Worm (Caenorhabditis elegans) whole organism, L1 larva: ENCODE measurements around the gene isy-1.

Source experiments
- C16A3.4 ChIP-seq: fragments of 150-350 bp; optimal IDR thresholded peaks from 2 replicates; lab custom pipeline; 2014; ENCODE audit warnings: missing biosample characterization, missing genetic modification characterization
- C34B4.2 ChIP-seq: sonication (generic microtip); optimal IDR thresholded peaks from 2 replicates; lab custom pipeline; 2017; ENCODE audit warnings: mild to moderate bottlenecking, missing genetic modification characterization, missing compliant biosample characterization
- alr-1 ChIP-seq: fragments of 200-800 bp; sonication (Bioruptor generic); optimal IDR thresholded peaks from 2 replicates; lab custom pipeline; 2018; ENCODE audit warnings: borderline replicate concordance, mild to moderate bottlenecking, missing genetic modification characterization, missing compliant biosample characterization
- aly-2 ChIP-seq: fragments of 150-350 bp; optimal IDR thresholded peaks from 2 replicates; lab custom pipeline; 2014; ENCODE audit warnings: missing biosample characterization, missing genetic modification characterization
- blmp-1 ChIP-seq: fragments of 150-350 bp; optimal IDR thresholded peaks from 2 replicates; lab custom pipeline; 2014; ENCODE audit warnings: missing biosample characterization, missing genetic modification characterization
- ceh-63 ChIP-seq: fragments of 200-800 bp; sonication (Bioruptor generic); optimal IDR thresholded peaks from 2 replicates; lab custom pipeline; 2018; ENCODE audit warnings: mild to moderate bottlenecking, missing genetic modification characterization, missing compliant biosample characterization
- ceh-8 ChIP-seq: fragments of 200-800 bp; sonication (Bioruptor generic); optimal IDR thresholded peaks from 2 replicates; lab custom pipeline; 2018; ENCODE audit warnings: mild to moderate bottlenecking, missing genetic modification characterization, moderate library complexity, missing compliant biosample characterization
- ceh-88 ChIP-seq: fragments of 200-800 bp; sonication (Bioruptor generic); IDR thresholded peaks from 2 replicates; pipeline ENCODE4 v1.3.6; 2022; ENCODE audit warnings: missing genetic modification characterization, missing compliant biosample characterization
- ces-1 ChIP-seq: fragments of 150-350 bp; optimal IDR thresholded peaks from 2 replicates; lab custom pipeline; 2014; ENCODE audit warnings: missing biosample characterization, missing genetic modification reagents, missing genetic modification characterization
- dsc-1 ChIP-seq: sonication (generic microtip); optimal IDR thresholded peaks from 2 replicates; lab custom pipeline; 2016; ENCODE audit warnings: mild to moderate bottlenecking, missing genetic modification characterization, missing compliant biosample characterization
- efl-1 ChIP-seq, 4 experiments: fragments of 150-350 bp; optimal IDR thresholded peaks in 3 of 4; peaks in 1 of 4; 1 replicate in 1 of 4; 2 replicates in 3 of 4; lab custom pipeline; 2014; ENCODE audit warnings: missing biosample characterization in 2 of 4, missing genetic modification characterization in 2 of 4, missing genetic modification reagents in 2 of 4
- efl-3 ChIP-seq: fragments of 200-800 bp; sonication (Bioruptor generic); optimal IDR thresholded peaks from 2 replicates; lab custom pipeline; 2018; ENCODE audit warnings: mild to moderate bottlenecking, missing genetic modification characterization, missing compliant biosample characterization
- egl-13 ChIP-seq: sonication (generic microtip); optimal IDR thresholded peaks from 2 replicates; lab custom pipeline; 2016; ENCODE audit warnings: missing genotype, missing genetic modification reagents, missing genetic modification characterization, missing compliant biosample characterization
- elt-2 ChIP-seq: sonication (generic microtip); optimal IDR thresholded peaks from 2 replicates; lab custom pipeline; 2016; ENCODE audit warnings: missing genetic modification characterization, mild to moderate bottlenecking, inconsistent platforms, missing compliant biosample characterization, missing genetic modification reagents
- elt-3 ChIP-seq, 6 experiments: fragments of 150-350 bp in 1 of 6; sonication (generic microtip); optimal IDR thresholded peaks; 2 replicates each; lab custom pipeline; 2017 to 2018; ENCODE audit warnings: missing biosample characterization in 6 of 6, missing genetic modification characterization in 6 of 6, inconsistent platforms in 1 of 6
- ets-5 ChIP-seq: fragments of 200-800 bp; sonication (Bioruptor generic); IDR thresholded peaks from 2 replicates; pipeline ENCODE4 v1.3.6; 2022; ENCODE audit warnings: missing genetic modification characterization, missing compliant biosample characterization
- fkh-10 ChIP-seq: sonication (generic microtip); optimal IDR thresholded peaks from 2 replicates; lab custom pipeline; 2017; ENCODE audit warnings: missing biosample characterization, missing genetic modification reagents, missing genetic modification characterization
- fkh-4 ChIP-seq: sonication (generic microtip); optimal IDR thresholded peaks from 2 replicates; lab custom pipeline; 2016; ENCODE audit warnings: missing compliant biosample characterization, missing genetic modification characterization, borderline replicate concordance
- fkh-8 ChIP-seq: sonication (generic microtip); optimal IDR thresholded peaks from 2 replicates; lab custom pipeline; 2016; ENCODE audit warnings: mild to moderate bottlenecking, missing genetic modification characterization, missing compliant biosample characterization
- fos-1 ChIP-seq: fragments of 150-350 bp; optimal IDR thresholded peaks from 2 replicates; lab custom pipeline; 2014; ENCODE audit warnings: missing biosample characterization, missing genetic modification characterization
- hlh-4 ChIP-seq: sonication (generic microtip); optimal IDR thresholded peaks from 2 replicates; lab custom pipeline; 2016; ENCODE audit warnings: mild to moderate bottlenecking, missing genetic modification characterization, missing compliant biosample characterization
- hpl-2 ChIP-seq: fragments of 150-350 bp; optimal IDR thresholded peaks from 2 replicates; lab custom pipeline; 2014; ENCODE audit warnings: missing biosample characterization, missing genetic modification reagents, missing genetic modification characterization
- jun-1 ChIP-seq: fragments of 150-350 bp; optimal IDR thresholded peaks from 2 replicates; lab custom pipeline; 2014; ENCODE audit warnings: missing biosample characterization, missing genetic modification reagents, missing genetic modification characterization
- lin-13 ChIP-seq: fragments of 150-350 bp; optimal IDR thresholded peaks from 2 replicates; lab custom pipeline; 2014; ENCODE audit warnings: missing biosample characterization, missing genetic modification reagents, missing genetic modification characterization
- lin-14 ChIP-seq: fragments of 200-800 bp; sonication (Bioruptor generic); optimal IDR thresholded peaks from 2 replicates; lab custom pipeline; 2018; ENCODE audit warnings: mild to moderate bottlenecking, missing genetic modification characterization, moderate library complexity, missing compliant biosample characterization
- lin-15B ChIP-seq: fragments of 150-350 bp; sonication (generic microtip); optimal IDR thresholded peaks from 3 replicates; lab custom pipeline; 2014; ENCODE audit warnings: missing biosample characterization, missing genetic modification characterization
- lsy-2 ChIP-seq, 2 experiments: fragments of 150-350 bp; optimal IDR thresholded peaks; 2 replicates each; lab custom pipeline; 2014; ENCODE audit warnings: missing biosample characterization in 2 of 2, missing genetic modification characterization in 2 of 2
- mdl-1 ChIP-seq, 2 experiments: fragments of 150-350 bp; optimal IDR thresholded peaks; 2 replicates each; lab custom pipeline; 2014 to 2017; ENCODE audit warnings: missing biosample characterization in 2 of 2, missing genetic modification characterization in 2 of 2, inconsistent platforms in 1 of 2
- mep-1 ChIP-seq: fragments of 150-350 bp; optimal IDR thresholded peaks from 2 replicates; lab custom pipeline; 2014; ENCODE audit warnings: missing biosample characterization, missing genetic modification characterization
- nhr-12 ChIP-seq: sonication (generic microtip); optimal IDR thresholded peaks from 2 replicates; lab custom pipeline; 2017; ENCODE audit warnings: missing biosample characterization, missing genetic modification characterization
- nhr-19 ChIP-seq: fragments of 200-800 bp; sonication (Bioruptor generic); conservative IDR thresholded peaks from 2 replicates; pipeline ENCODE4 v1.3.6; 2022; ENCODE audit warnings: missing genetic modification characterization, missing compliant biosample characterization
- nhr-47 ChIP-seq: sonication (generic microtip); optimal IDR thresholded peaks from 2 replicates; lab custom pipeline; 2016; ENCODE audit warnings: mild to moderate bottlenecking, missing genetic modification characterization, moderate library complexity, missing compliant biosample characterization
- nhr-71 ChIP-seq: sonication (generic microtip); optimal IDR thresholded peaks from 2 replicates; lab custom pipeline; 2016; ENCODE audit warnings: mild to moderate bottlenecking, missing genetic modification characterization, moderate library complexity, missing compliant biosample characterization
- nhr-77 ChIP-seq: fragments of 150-350 bp; optimal IDR thresholded peaks from 2 replicates; lab custom pipeline; 2014; ENCODE audit warnings: missing biosample characterization, missing genetic modification characterization
- nhr-84 ChIP-seq: sonication (generic microtip); optimal IDR thresholded peaks from 2 replicates; lab custom pipeline; 2017; ENCODE audit warnings: missing biosample characterization, missing genetic modification characterization
- pqm-1 ChIP-seq: sonication (generic microtip); optimal IDR thresholded peaks from 3 replicates; lab custom pipeline; 2017; ENCODE audit warnings: missing biosample characterization, missing genetic modification characterization
- rnt-1 ChIP-seq: sonication (generic microtip); optimal IDR thresholded peaks from 2 replicates; lab custom pipeline; 2016; ENCODE audit warnings: mild to moderate bottlenecking, missing genetic modification characterization, moderate library complexity, missing compliant biosample characterization
- snpc-4 ChIP-seq: fragments of 150-350 bp; optimal IDR thresholded peaks from 2 replicates; lab custom pipeline; 2014; ENCODE audit warnings: missing biosample characterization, missing genetic modification characterization
- snu-23 ChIP-seq: sonication (generic microtip); optimal IDR thresholded peaks from 2 replicates; lab custom pipeline; 2016; ENCODE audit warnings: missing genetic modification characterization, missing compliant biosample characterization
- sox-4 ChIP-seq: sonication (generic microtip); optimal IDR thresholded peaks from 2 replicates; lab custom pipeline; 2016; ENCODE audit warnings: missing genetic modification characterization, missing compliant biosample characterization
- sptf-1 ChIP-seq: fragments of 150-350 bp; optimal IDR thresholded peaks from 2 replicates; lab custom pipeline; 2014; ENCODE audit warnings: missing biosample characterization, missing genetic modification characterization
- unc-86 ChIP-seq: sonication (generic microtip); optimal IDR thresholded peaks from 2 replicates; lab custom pipeline; 2016; ENCODE audit warnings: missing genetic modification characterization, missing compliant biosample characterization
- unc-98 ChIP-seq: fragments of 200-800 bp; sonication (Bioruptor generic); IDR thresholded peaks from 2 replicates; pipeline ENCODE4 v1.3.6; 2022; ENCODE audit warnings: missing genetic modification characterization, missing compliant biosample characterization
- vab-15 ChIP-seq: sonication (generic microtip); optimal IDR thresholded peaks from 2 replicates; lab custom pipeline; 2017; ENCODE audit warnings: missing genotype, mild to moderate bottlenecking, missing genetic modification characterization, missing compliant biosample characterization
- xbp-1 ChIP-seq: sonication (generic microtip); optimal IDR thresholded peaks from 2 replicates; lab custom pipeline; 2016; ENCODE audit warnings: missing genetic modification characterization, missing compliant biosample characterization
- zag-1 ChIP-seq: fragments of 150-350 bp; optimal IDR thresholded peaks from 2 replicates; lab custom pipeline; 2014; ENCODE audit warnings: missing biosample characterization, missing genetic modification characterization
- ztf-11 ChIP-seq, 2 experiments: sonication (generic microtip); optimal IDR thresholded peaks; 2 replicates each; lab custom pipeline; 2016 to 2017; ENCODE audit warnings: missing genetic modification characterization in 2 of 2, missing biosample characterization in 1 of 2, missing compliant biosample characterization in 1 of 2

Gene isy-1

ce11 chrV:11033241-11033640, 32.7 kb upstream of the isy-1 start:
- TF ChIP-seq lin-14 (GFP tag; lab: Kevin White, UChicago), result no peak
- peak; percentile 94 for TF ChIP-seq hlh-4 (tag; lab: Kevin White, UChicago)
- TF ChIP-seq efl-1 (optimal IDR thresholded peaks at IDR 0.05; lab: Kevin White, UChicago), result no peak
- TF ChIP-seq efl-1 (GFP tag; optimal IDR thresholded peaks at IDR 0.05 in 1 of 2; lab: Kevin White, UChicago), result no peak
- TF ChIP-seq dsc-1 (tag; lab: Kevin White, UChicago), result no peak
- TF ChIP-seq fkh-8 (tag; lab: Kevin White, UChicago), result peak; percentile 47
- no peak for TF ChIP-seq fkh-4 (tag; lab: Kevin White, UChicago)
- peak; percentile 2 for TF ChIP-seq fkh-10
- no peak for TF ChIP-seq sox-4 (tag; lab: Kevin White, UChicago)
- no peak for TF ChIP-seq egl-13
- peak; percentile 42 for TF ChIP-seq nhr-71 (tag; lab: Kevin White, UChicago)
- TF ChIP-seq nhr-47 (tag; lab: Kevin White, UChicago), result peak; percentile 34
- no peak for TF ChIP-seq blmp-1 (tag; lab: Kevin White, UChicago)
- no peak for TF ChIP-seq lsy-2 (tag; optimal IDR thresholded peaks at IDR 0.05; lab: Kevin White, UChicago)
- TF ChIP-seq C34B4.2 (tag; lab: Kevin White, UChicago), result no peak
- no peak for TF ChIP-seq efl-3

ce11 chrV:11030675-11031074, 30.2 kb upstream of the isy-1 start:
- no peak for TF ChIP-seq nhr-71 (tag; lab: Kevin White, UChicago)

ce11 chrV:11029309-11029708, 28.8 kb upstream of the isy-1 start:
- TF ChIP-seq xbp-1 (tag; lab: Kevin White, UChicago) (peak; percentile 80), nhr-47 (tag; lab: Kevin White, UChicago) (peak; percentile 86), mdl-1 (tag; optimal IDR thresholded peaks at IDR 0.05; lab: Kevin White, UChicago) (peak in 1 of 2 experiments; percentile 28), egl-13 (peak; percentile 66), unc-98 (GFP tag; lab: Robert Waterston, UW) (peak; percentile 46; the same call in 1 of the 2 replicates), fkh-10 (no peak), ceh-63 (GFP tag; lab: Kevin White, UChicago) (no peak), efl-1 (optimal IDR thresholded peaks at IDR 0.05; lab: Kevin White, UChicago) (peak; percentile 95 to 97), efl-1 (GFP tag; optimal IDR thresholded peaks at IDR 0.05 in 1 of 2; lab: Kevin White, UChicago) (peak; percentile 93 to 99), unc-86 (tag; lab: Kevin White, UChicago) (peak; percentile 66), lin-15B (peak; percentile 60), alr-1 (tag; lab: Kevin White, UChicago) (no peak), snu-23 (GFP tag; lab: Kevin White, UChicago) (peak; percentile 73), zag-1 (tag; lab: Kevin White, UChicago) (no peak), nhr-77 (tag; lab: Kevin White, UChicago) (no peak), jun-1 (tag; lab: Kevin White, UChicago) (peak; percentile 53), vab-15 (no peak), ztf-11 (tag; optimal IDR thresholded peaks at IDR 0.05; lab: Kevin White, UChicago) (peak in 1 of 2 experiments; percentile 90), lin-13 (GFP tag; lab: Kevin White, UChicago) (peak; percentile 56), hpl-2 (GFP tag; lab: Kevin White, UChicago) (no peak), fos-1 (tag; lab: Kevin White, UChicago) (peak; percentile 16), ceh-8 (GFP tag; lab: Kevin White, UChicago) (peak; percentile 55), nhr-19 (peak; percentile 72), mep-1 (tag; lab: Kevin White, UChicago) (peak; percentile 59), elt-2 (tag; lab: Kevin White, UChicago) (peak; percentile 63), ets-5 (no peak), sptf-1 (tag; lab: Kevin White, UChicago) (no peak), nhr-12 (tag; lab: Kevin White, UChicago) (no peak), ceh-88 (GFP tag; lab: Robert Waterston, UW) (no peak), pqm-1 (no peak), dsc-1 (tag; lab: Kevin White, UChicago) (peak; percentile 78), snpc-4 (peak; percentile 22), C16A3.4 (peak; percentile 52), nhr-84 (no peak), fkh-4 (tag; lab: Kevin White, UChicago) (peak; percentile 87), ces-1 (no peak), nhr-71 (tag; lab: Kevin White, UChicago) (peak; percentile 83), aly-2 (tag; lab: Kevin White, UChicago) (no peak), elt-3 (tag; optimal IDR thresholded peaks at IDR 0.05; lab: Kevin White, UChicago) (peak in 1 of 6 experiments; percentile 30), lin-14 (GFP tag; lab: Kevin White, UChicago) (peak; percentile 38), rnt-1 (tag; lab: Kevin White, UChicago) (peak; percentile 96), C34B4.2 (tag; lab: Kevin White, UChicago) (no peak)
